Fruit fly (Drosophila melanogaster) whole organism, prepupa: Measurements from ENCODE around the gene CG18131.

Source experiments
- CG10669 ChIP-seq: fragments of 200-800 bp; sonication (Bioruptor generic); optimal IDR thresholded peaks from 3 replicates; lab custom pipeline; 2018; ENCODE audit warnings: missing biosample characterization, mild to moderate bottlenecking, missing genetic modification characterization, moderate library complexity
- CG1621 ChIP-seq: fragments of 200-800 bp; sonication (Bioruptor generic); optimal IDR thresholded peaks from 3 replicates; lab custom pipeline; 2018; ENCODE audit warnings: missing biosample characterization, mild to moderate bottlenecking, missing genetic modification characterization
- CG16779 ChIP-seq: fragments of 200-800 bp; sonication (Bioruptor generic); optimal IDR thresholded peaks from 3 replicates; lab custom pipeline; 2017; ENCODE audit warnings: missing biosample characterization, mild to moderate bottlenecking, missing genetic modification characterization
- CG6276 ChIP-seq: fragments of 200-800 bp; sonication (Bioruptor generic); optimal IDR thresholded peaks from 2 replicates; lab custom pipeline; 2017; ENCODE audit warnings: missing biosample characterization, mild to moderate bottlenecking, missing genetic modification characterization
- CG7368 ChIP-seq: fragments of 200-800 bp; sonication (Bioruptor generic); optimal IDR thresholded peaks from 3 replicates; lab custom pipeline; 2016; ENCODE audit warnings: missing biosample characterization, missing genetic modification characterization
- CG8632 ChIP-seq: fragments of 200-800 bp; sonication (Bioruptor generic); optimal IDR thresholded peaks from 3 replicates; lab custom pipeline; 2016; ENCODE audit warnings: missing biosample characterization, missing genetic modification characterization
- Eip75B ChIP-seq: fragments of 200-800 bp; sonication (Bioruptor generic); optimal IDR thresholded peaks from 3 replicates; lab custom pipeline; 2016; ENCODE audit warnings: missing biosample characterization, missing genetic modification characterization
- Ets96B ChIP-seq: fragments of 200-800 bp; optimal IDR thresholded peaks from 2 replicates; lab custom pipeline; 2019; ENCODE audit warnings: missing biosample characterization, mild to moderate bottlenecking, missing genetic modification characterization, moderate library complexity
- Hr4 ChIP-seq: fragments of 200-800 bp; sonication (Bioruptor generic); optimal IDR thresholded peaks from 3 replicates; lab custom pipeline; 2016; ENCODE audit warnings: missing biosample characterization, missing genetic modification characterization
- Met ChIP-seq: fragments of 200-800 bp; sonication (Bioruptor generic); optimal IDR thresholded peaks from 3 replicates; lab custom pipeline; 2016; ENCODE audit warnings: missing biosample characterization, missing genetic modification characterization
- Sox102F ChIP-seq: fragments of 200-800 bp; sonication (Bioruptor generic); optimal IDR thresholded peaks from 2 replicates; lab custom pipeline; 2016; ENCODE audit warnings: missing biosample characterization, mild to moderate bottlenecking, missing genetic modification characterization
- acj6 ChIP-seq: fragments of 200-800 bp; sonication (Bioruptor generic); optimal IDR thresholded peaks from 3 replicates; lab custom pipeline; 2016; ENCODE audit warnings: missing biosample characterization, missing genetic modification characterization
- ss ChIP-seq, 2 experiments: fragments of 200-800 bp; sonication (Bioruptor generic); optimal IDR thresholded peaks; 2 replicates in 1 of 2; 3 replicates in 1 of 2; lab custom pipeline; 2017 to 2018; ENCODE audit warnings: mild to moderate bottlenecking in 2 of 2, missing biosample characterization in 2 of 2, missing genetic modification characterization in 2 of 2, moderate library complexity in 1 of 2

- peak; percentile 21 for TF ChIP-seq Hr4
- TF ChIP-seq CG10669 (GFP tag; lab: Kevin White, UChicago): no peak
- TF ChIP-seq Eip75B (GFP tag; lab: Kevin White, UChicago): no peak
- TF ChIP-seq acj6: no peak
- no peak for TF ChIP-seq CG7368 (GFP tag; lab: Kevin White, UChicago)
- no peak for TF ChIP-seq Met
- no peak for TF ChIP-seq ss (GFP tag; optimal IDR thresholded peaks at IDR 0.05; lab: Kevin White, UChicago)
- TF ChIP-seq CG1621 (tag; lab: Kevin White, UChicago): no peak
- no peak for TF ChIP-seq Sox102F (GFP tag; lab: Kevin White, UChicago)
- no peak for TF ChIP-seq Ets96B (tag; lab: Kevin White, UChicago)
- TF ChIP-seq CG8632 (GFP tag; lab: Kevin White, UChicago): no peak
- TF ChIP-seq CG6276: no peak
- TF ChIP-seq CG16779 (tag; lab: Kevin White, UChicago): no peak
Measured at dm6 chr2L:1478488-1478887, 21.9 kb downstream of the CG18131 start.
